Fruit fly (Drosophila melanogaster): ENCODE results near the gene RpL22.

Gene RpL22

dm6 chrX:769639-770124 is 4.8 kb upstream of the RpL22 start, which contains the start of gene fz3 (continued):
- no peak for TF ChIP-seq dati (GFP tag; IDR thresholded peaks at IDR 0.05)
- no peak for TF ChIP-seq lmd (GFP tag; IDR thresholded peaks at IDR 0.05)
- peak; percentile 93 for TF ChIP-seq CG6791 (GFP tag; IDR thresholded peaks at IDR 0.05; ENCODE audit: partially characterized antibody)
- TF ChIP-seq CG6654 (GFP tag; optimal IDR thresholded peaks at IDR 0.05) = no peak
- no peak for TF ChIP-seq CG10565 (GFP tag; optimal IDR thresholded peaks at IDR 0.05)
- peak; percentile 1 for TF ChIP-seq Nf-YB (GFP tag; optimal IDR thresholded peaks at IDR 0.05)
- no peak for TF ChIP-seq CG3726 (GFP tag; IDR thresholded peaks at IDR 0.05)
- TF ChIP-seq CG12769 (tag; optimal IDR thresholded peaks at IDR 0.05) = peak; percentile 49
- TF ChIP-seq CG18262 (tag; optimal IDR thresholded peaks at IDR 0.05) = peak; percentile 37
- peak; percentile 29 for TF ChIP-seq CG13894 (tag; optimal IDR thresholded peaks at IDR 0.05)
- peak; percentile 6 for TF ChIP-seq NfI (GFP tag; optimal IDR thresholded peaks at IDR 0.05)
- peak; percentile 54 for TF ChIP-seq MBD-R2 (GFP tag; IDR thresholded peaks at IDR 0.05)
- TF ChIP-seq shn (GFP tag; optimal IDR thresholded peaks at IDR 0.05) = no peak
- no peak for TF ChIP-seq Xbp1 (GFP tag; optimal IDR thresholded peaks at IDR 0.05)
- no peak for TF ChIP-seq croc (GFP tag; conservative IDR thresholded peaks at IDR 0.05)
- peak; percentile 64 for TF ChIP-seq CG2116 (GFP tag; optimal IDR thresholded peaks at IDR 0.05)
- no peak for TF ChIP-seq Atf6 (GFP tag; IDR thresholded peaks at IDR 0.05)
- TF ChIP-seq E2f2 (GFP tag; IDR thresholded peaks at IDR 0.05) = peak; percentile 75
- no peak for TF ChIP-seq CG9876 (GFP tag; optimal IDR thresholded peaks at IDR 0.05)
- no peak for TF ChIP-seq CG15479 (GFP tag; optimal IDR thresholded peaks at IDR 0.05)
- TF ChIP-seq CG8281 (tag; optimal IDR thresholded peaks at IDR 0.05) = no peak
- no peak for TF ChIP-seq CG6689 (GFP tag; IDR thresholded peaks at IDR 0.05)
- TF ChIP-seq dimm (GFP tag; IDR thresholded peaks at IDR 0.05) = no peak
- TF ChIP-seq CG10274 (GFP tag; optimal IDR thresholded peaks at IDR 0.05) = no peak
- TF ChIP-seq Rfx (GFP tag; IDR thresholded peaks at IDR 0.05) = peak; percentile 16; the same call in 1 of the 2 replicates
- no peak for TF ChIP-seq ken (GFP tag; IDR thresholded peaks at IDR 0.05)
- no peak for TF ChIP-seq lov (optimal IDR thresholded peaks at IDR 0.05)
- TF ChIP-seq lov (GFP tag; IDR thresholded peaks at IDR 0.05) = no peak
- no peak for TF ChIP-seq CG11695 (GFP tag; IDR thresholded peaks at IDR 0.05)
- no peak for TF ChIP-seq CG34376 (GFP tag; optimal IDR thresholded peaks at IDR 0.05)
- no peak for TF ChIP-seq D (optimal IDR thresholded peaks at IDR 0.05)
- no peak for TF ChIP-seq D (GFP tag; optimal IDR thresholded peaks at IDR 0.05)
- peak; percentile 36 for TF ChIP-seq CG10267 (tag; optimal IDR thresholded peaks at IDR 0.05)
- no peak for TF ChIP-seq Asciz (GFP tag; optimal IDR thresholded peaks at IDR 0.05)
- TF ChIP-seq H2.0 (GFP tag; IDR thresholded peaks at IDR 0.05) = no peak
- TF ChIP-seq CG7928 (GFP tag; optimal IDR thresholded peaks at IDR 0.05) = no peak
- TF ChIP-seq CG12071 (GFP tag; optimal IDR thresholded peaks at IDR 0.05) = no peak
- TF ChIP-seq sc (optimal IDR thresholded peaks at IDR 0.05) = no peak
- TF ChIP-seq sc (GFP tag; optimal IDR thresholded peaks at IDR 0.05) = no peak
- no peak for TF ChIP-seq az2 (GFP tag; optimal IDR thresholded peaks at IDR 0.05)
- TF ChIP-seq nmo (GFP tag; optimal IDR thresholded peaks at IDR 0.05) = peak; percentile 37
- TF ChIP-seq Oaz (GFP tag; IDR thresholded peaks at IDR 0.05) = no peak
- TF ChIP-seq Hr51 (GFP tag; optimal IDR thresholded peaks at IDR 0.05) = no peak
- TF ChIP-seq ewg (GFP tag; optimal IDR thresholded peaks at IDR 0.05) = no peak
- TF ChIP-seq gem (tag; optimal IDR thresholded peaks at IDR 0.05) = peak; percentile 5
- no peak for TF ChIP-seq Hmx (GFP tag; optimal IDR thresholded peaks at IDR 0.05)
- TF ChIP-seq CG8388 (GFP tag; optimal IDR thresholded peaks at IDR 0.05) = peak; percentile 1
- TF ChIP-seq Bteb2 (GFP tag; optimal IDR thresholded peaks at IDR 0.05) = no peak
- no peak for TF ChIP-seq CG16863 (GFP tag; optimal IDR thresholded peaks at IDR 0.05)
- TF ChIP-seq bab2 (GFP tag; optimal IDR thresholded peaks at IDR 0.05) = no peak
- TF ChIP-seq ssp (GFP tag; IDR thresholded peaks at IDR 0.05) = no peak
- TF ChIP-seq CG8089 (GFP tag; optimal IDR thresholded peaks at IDR 0.05) = no peak
